Fruit fly (Drosophila melanogaster) whole organism, embryonic: ENCODE measurements around the gene Gdh.

Source experiments
- Adf1 ChIP-seq: fragments of 200-800 bp; sonication (Bioruptor generic); IDR thresholded peaks from 2 replicates; pipeline ENCODE4 v1.3.6; 2022; ENCODE audit warnings: missing biosample characterization, missing genetic modification characterization
- B-H2 ChIP-seq: fragments of 200-800 bp; sonication (Bioruptor generic); optimal IDR thresholded peaks from 2 replicates; lab custom pipeline; 2018; ENCODE audit warnings: missing biosample characterization, mild to moderate bottlenecking, missing genetic modification characterization
- Blimp-1 ChIP-seq: fragments of 200-800 bp; sonication (Bioruptor generic); optimal IDR thresholded peaks from 3 replicates; lab custom pipeline; 2018; ENCODE audit warnings: missing biosample characterization, missing genetic modification characterization, mild to moderate bottlenecking, moderate library complexity, missing genetic modification reagents
- CG12299 ChIP-seq: fragments of 200-800 bp; sonication (Bioruptor generic); optimal IDR thresholded peaks from 2 replicates; lab custom pipeline; 2018; ENCODE audit warnings: missing biosample characterization, mild to moderate bottlenecking, missing genetic modification characterization
- CG15479 ChIP-seq: fragments of 200-800 bp; sonication (Bioruptor generic); optimal IDR thresholded peaks from 3 replicates; lab custom pipeline; 2019; ENCODE audit warnings: missing biosample characterization, mild to moderate bottlenecking, missing genetic modification characterization, moderate library complexity
- CG17385 ChIP-seq: fragments of 200-800 bp; sonication (Bioruptor generic); optimal IDR thresholded peaks from 3 replicates; lab custom pipeline; 2018; ENCODE audit warnings: missing biosample characterization, mild to moderate bottlenecking, missing genetic modification characterization
- CG3163 ChIP-seq: fragments of 200-800 bp; sonication (Bioruptor generic); optimal IDR thresholded peaks from 3 replicates; lab custom pipeline; 2016; ENCODE audit warnings: missing biosample characterization, missing genetic modification characterization
- CG3847 ChIP-seq: fragments of 200-800 bp; sonication (Bioruptor generic); IDR thresholded peaks from 2 replicates; pipeline ENCODE4 v1.3.6; 2022; ENCODE audit warnings: missing biosample characterization, missing genetic modification characterization
- CG6272 ChIP-seq: fragments of 200-800 bp; sonication (Bioruptor generic); IDR thresholded peaks from 2 replicates; pipeline ENCODE4 v1.3.6; 2022; ENCODE audit warnings: missing biosample characterization, missing genetic modification characterization
- D19A ChIP-seq: fragments of 200-800 bp; optimal IDR thresholded peaks from 3 replicates; lab custom pipeline; 2019; ENCODE audit warnings: missing biosample characterization, mild to moderate bottlenecking, missing genetic modification characterization, moderate library complexity
- Drgx ChIP-seq: fragments of 200-800 bp; sonication (Bioruptor generic); IDR thresholded peaks from 2 replicates; pipeline ENCODE4 v1.3.6; 2022; ENCODE audit warnings: missing biosample characterization, missing genetic modification characterization
- Eip74EF ChIP-seq, 2 experiments: fragments of 200-800 bp in 1 of 2; fragments of >200 bp in 1 of 2; sonication (Bioruptor generic) in 1 of 2; optimal IDR thresholded peaks; 2 replicates each; lab custom pipeline; 2017 to 2019; ENCODE audit warnings: missing biosample characterization in 2 of 2, missing genetic modification characterization in 2 of 2, mild to moderate bottlenecking in 1 of 2, moderate library complexity in 1 of 2
- HHEX ChIP-seq: fragments of 200-800 bp; sonication (Bioruptor generic); optimal IDR thresholded peaks from 3 replicates; lab custom pipeline; 2017; ENCODE audit warnings: missing biosample characterization, mild to moderate bottlenecking, missing genetic modification characterization, missing genetic modification reagents
- PHDP ChIP-seq: fragments of 200-800 bp; sonication (Bioruptor generic); optimal IDR thresholded peaks from 3 replicates; lab custom pipeline; 2018; ENCODE audit warnings: missing biosample characterization, mild to moderate bottlenecking, missing genetic modification characterization, moderate library complexity
- Trl ChIP-seq, 3 experiments: fragments of >200 bp in 2 of 3; fragments of 200-800 bp in 1 of 3; sonication (Bioruptor generic) in 1 of 3; optimal IDR thresholded peaks; 2 replicates in 1 of 3; 3 replicates in 2 of 3; lab custom pipeline; 2016 to 2017; ENCODE audit warnings: missing biosample characterization in 1 of 3, missing genetic modification characterization in 1 of 3
- bbx ChIP-seq: fragments of 200-800 bp; sonication (Bioruptor generic); IDR thresholded peaks from 2 replicates; pipeline ENCODE4 v1.3.6; 2022; ENCODE audit warnings: missing biosample characterization, missing genetic modification characterization; ENCODE audit not compliant: partially characterized antibody
- bsh ChIP-seq, 2 experiments: fragments of 200-800 bp; sonication (Bioruptor generic); optimal IDR thresholded peaks; 2 replicates each; lab custom pipeline; 2017 to 2018; ENCODE audit warnings: mild to moderate bottlenecking in 2 of 2, missing biosample characterization in 2 of 2, missing genetic modification characterization in 2 of 2, moderate library complexity in 1 of 2
- cg ChIP-seq: fragments of 200-800 bp; sonication (Bioruptor generic); optimal IDR thresholded peaks from 3 replicates; lab custom pipeline; 2019; ENCODE audit warnings: missing biosample characterization, mild to moderate bottlenecking, missing genetic modification characterization, moderate library complexity
- ci ChIP-seq: fragments of 200-800 bp; sonication (Bioruptor generic); IDR thresholded peaks from 3 replicates; pipeline ENCODE4 v1.3.6; 2022; ENCODE audit warnings: missing biosample characterization, missing genetic modification characterization
- corto ChIP-seq: fragments of 200-800 bp; sonication (Bioruptor generic); optimal IDR thresholded peaks from 2 replicates; lab custom pipeline; 2016; ENCODE audit warnings: missing biosample characterization, mild to moderate bottlenecking, missing genetic modification characterization, moderate library complexity
- crc ChIP-seq: fragments of 200-800 bp; sonication (Bioruptor generic); optimal IDR thresholded peaks from 2 replicates; lab custom pipeline; 2016; ENCODE audit warnings: missing biosample characterization, missing genetic modification characterization
- crp ChIP-seq, 2 experiments: fragments of 200-800 bp; sonication (Bioruptor generic); optimal IDR thresholded peaks; 2 replicates in 1 of 2; 3 replicates in 1 of 2; lab custom pipeline; 2017; ENCODE audit warnings: missing biosample characterization in 2 of 2, missing genetic modification characterization in 2 of 2, mild to moderate bottlenecking in 1 of 2, moderate library complexity in 1 of 2
- dan ChIP-seq: fragments of 200-800 bp; sonication (Bioruptor generic); IDR thresholded peaks from 2 replicates; pipeline ENCODE4 v1.3.6; 2022; ENCODE audit warnings: missing biosample characterization, missing genetic modification characterization
- gce ChIP-seq: fragments of 200-800 bp; sonication (Bioruptor generic); IDR thresholded peaks from 3 replicates; pipeline ENCODE4 v1.3.6; 2022; ENCODE audit warnings: missing biosample characterization, missing genetic modification characterization
- gem ChIP-seq: fragments of 200-800 bp; sonication (Bioruptor generic); optimal IDR thresholded peaks from 2 replicates; lab custom pipeline; 2019; ENCODE audit warnings: missing biosample characterization, mild to moderate bottlenecking, missing genetic modification characterization, moderate library complexity
- hkb ChIP-seq, 2 experiments: fragments of 200-800 bp in 1 of 2; fragments of >200 bp in 1 of 2; sonication (Bioruptor generic) in 1 of 2; IDR thresholded peaks in 1 of 2; optimal IDR thresholded peaks in 1 of 2; 2 replicates each; pipeline versions ENCODE4 v1.3.6 to Lab custom; 2017 to 2022; ENCODE audit warnings: missing biosample characterization in 1 of 2, missing genetic modification characterization in 1 of 2
- ind ChIP-seq: fragments of 200-800 bp; sonication (Bioruptor generic); optimal IDR thresholded peaks from 3 replicates; lab custom pipeline; 2016; ENCODE audit warnings: missing biosample characterization, missing genetic modification characterization
- lbe ChIP-seq: fragments of 200-800 bp; sonication (Bioruptor generic); optimal IDR thresholded peaks from 2 replicates; lab custom pipeline; 2016; ENCODE audit warnings: missing biosample characterization, mild to moderate bottlenecking, missing genetic modification characterization
- nom ChIP-seq: fragments of 200-800 bp; sonication (Bioruptor generic); optimal IDR thresholded peaks from 2 replicates; lab custom pipeline; 2017; ENCODE audit warnings: missing biosample characterization, missing genetic modification characterization, mild to moderate bottlenecking, moderate library complexity, missing genetic modification reagents
- row ChIP-seq: fragments of 200-800 bp; sonication (Bioruptor generic); IDR thresholded peaks from 3 replicates; pipeline ENCODE4 v1.3.6; 2022; ENCODE audit warnings: missing biosample characterization, missing genetic modification characterization
- sens ChIP-seq: fragments of 200-800 bp; sonication (Bioruptor generic); peaks from one replicate; lab custom pipeline; 2016; ENCODE audit warnings: missing biosample characterization, missing genetic modification characterization
- shn ChIP-seq: fragments of 200-800 bp; sonication (Bioruptor generic); optimal IDR thresholded peaks from 3 replicates; lab custom pipeline; 2016; ENCODE audit warnings: missing biosample characterization, missing genetic modification characterization
- slbo ChIP-seq: fragments of 200-800 bp; sonication (Bioruptor generic); IDR thresholded peaks from 2 replicates; pipeline ENCODE4 v1.3.6; 2022; ENCODE audit warnings: missing biosample characterization, missing genetic modification characterization
- sug ChIP-seq: fragments of 200-800 bp; optimal IDR thresholded peaks from 2 replicates; lab custom pipeline; 2019; ENCODE audit warnings: missing biosample characterization, mild to moderate bottlenecking, missing genetic modification characterization, moderate library complexity
- tx ChIP-seq: fragments of 200-800 bp; sonication (Bioruptor generic); optimal IDR thresholded peaks from 2 replicates; lab custom pipeline; 2016; ENCODE audit warnings: missing biosample characterization, missing genetic modification characterization

The Gdh gene

dm6 chr3R:23955380-23955779, 12.5 kb upstream of the Gdh start:
- TF ChIP-seq B-H2 (GFP tag; lab: Kevin White, UChicago) = no peak
- peak in 1 of 2 experiments; percentile 88 for TF ChIP-seq Eip74EF (GFP tag; optimal IDR thresholded peaks at IDR 0.05; lab: Kevin White, UChicago)
- TF ChIP-seq sug = no peak
- TF ChIP-seq CG12299 (tag; lab: Kevin White, UChicago) = no peak
- 0 out of 3 replicates have a peak, but pooled peaks have one; percentile 17 for TF ChIP-seq ci (GFP tag; lab: Robert Waterston, UW)
- peak; percentile 30; the same call in 1 of the 3 replicates for TF ChIP-seq row (GFP tag; lab: Robert Waterston, UW)
- TF ChIP-seq CG6272 (GFP tag; lab: Robert Waterston, UW) = no peak
- peak; percentile 64 for TF ChIP-seq sens
- peak; percentile 66 for TF ChIP-seq CG3163 (GFP tag; lab: Kevin White, UChicago)
- peak; percentile 40 for TF ChIP-seq nom (GFP tag; lab: Kevin White, UChicago)
- 0 out of 2 replicates have a peak, but pooled peaks have one; percentile 18 for TF ChIP-seq bbx (GFP tag; lab: Robert Waterston, UW)
- no peak for TF ChIP-seq ind
- TF ChIP-seq CG17385 (GFP tag; lab: Kevin White, UChicago) = peak; percentile 70
- TF ChIP-seq Blimp-1 (GFP tag; lab: Kevin White, UChicago) = peak; percentile 93
- no peak for TF ChIP-seq HHEX (GFP tag; lab: Kevin White, UChicago)
- peak in 1 of 2 experiments; percentile 49 for TF ChIP-seq crp (GFP tag; optimal IDR thresholded peaks at IDR 0.05; lab: Kevin White, UChicago)
- peak; percentile 61 to 64 for TF ChIP-seq Trl (optimal IDR thresholded peaks at IDR 0.05; lab: Kevin White, UChicago)
- TF ChIP-seq Trl (GFP tag; optimal IDR thresholded peaks at IDR 0.05; lab: Kevin White, UChicago) = no peak
- TF ChIP-seq dan = no peak
- peak; percentile 81 for TF ChIP-seq D19A
- TF ChIP-seq shn (GFP tag; lab: Kevin White, UChicago) = no peak
- TF ChIP-seq hkb (optimal IDR thresholded peaks at IDR 0.05; lab: Kevin White, UChicago) = no peak
- TF ChIP-seq hkb (GFP tag; IDR thresholded peaks at IDR 0.05; lab: Robert Waterston, UW) = 0 out of 2 replicates have a peak, but pooled peaks have one; percentile 34
- TF ChIP-seq gem (tag; lab: Kevin White, UChicago) = no peak
- no peak for TF ChIP-seq crc (GFP tag; lab: Kevin White, UChicago)
- TF ChIP-seq, all 482 proteins: peak for 13

dm6 chr3R:23948466-23949413, 5.8 kb upstream of the Gdh start:
- TF ChIP-seq slbo (GFP tag; lab: Robert Waterston, UW) = 0 out of 2 replicates have a peak, but pooled peaks have one; percentile 29
- TF ChIP-seq Adf1 = peak; percentile 29; the same call in 1 of the 2 replicates
- peak; percentile 56; the same call in 1 of the 2 replicates for TF ChIP-seq Drgx (GFP tag; lab: Robert Waterston, UW)
- 0 out of 3 replicates have a peak, but pooled peaks have one; percentile 18 for TF ChIP-seq gce (GFP tag; lab: Robert Waterston, UW)
- TF ChIP-seq corto (GFP tag; lab: Kevin White, UChicago) = peak; percentile 85
- TF ChIP-seq lbe (GFP tag; lab: Kevin White, UChicago) = peak; percentile 87
- no peak for TF ChIP-seq CG15479
- 0 out of 2 replicates have a peak, but pooled peaks have one; percentile 19 for TF ChIP-seq CG3847 (GFP tag; lab: Robert Waterston, UW)
- TF ChIP-seq bsh (GFP tag; optimal IDR thresholded peaks at IDR 0.05; lab: Kevin White, UChicago) = peak in 1 of 2 experiments; percentile 82
- peak; percentile 86 for TF ChIP-seq nom (GFP tag; lab: Kevin White, UChicago)
- TF ChIP-seq cg (GFP tag; lab: Kevin White, UChicago) = peak; percentile 20
- no peak for TF ChIP-seq PHDP
- no peak for TF ChIP-seq tx
- TF ChIP-seq, all 482 proteins: peak for 10
